Fruit fly (Drosophila melanogaster): ENCODE data around the gene Obp8a.

The Obp8a gene

dm6 chrX:9232199-9232598 is 17.5 kb downstream of the Obp8a start, which contains the start of gene CG12121 (continued):
- TF ChIP-seq CG17328 (GFP tag; IDR thresholded peaks at IDR 0.05) (no peak), Ets97D (GFP tag; optimal IDR thresholded peaks at IDR 0.05) (peak; percentile 49), Hand (GFP tag; optimal IDR thresholded peaks at IDR 0.05) (no peak), pum (GFP tag; optimal IDR thresholded peaks at IDR 0.05) (no peak), CG3847 (GFP tag; IDR thresholded peaks at IDR 0.05) (no peak), Asciz (GFP tag; optimal IDR thresholded peaks at IDR 0.05) (no peak), aop (GFP tag; IDR thresholded peaks at IDR 0.05) (no peak), Six4 (GFP tag; optimal IDR thresholded peaks at IDR 0.05) (no peak), Sry-δ (GFP tag; optimal IDR thresholded peaks at IDR 0.05) (peak; percentile 68), trem (tag; optimal IDR thresholded peaks at IDR 0.05) (peak; percentile 31), CG12104 (GFP tag; optimal IDR thresholded peaks at IDR 0.05) (no peak), Ptx1 (GFP tag; IDR thresholded peaks at IDR 0.05) (no peak), CG12391 (tag; optimal IDR thresholded peaks at IDR 0.05) (no peak), Ada2b (GFP tag; IDR thresholded peaks at IDR 0.05) (no peak), unc-4 (GFP tag; IDR thresholded peaks at IDR 0.05; ENCODE audit: partially characterized antibody) (peak; percentile 63), wor (GFP tag; IDR thresholded peaks at IDR 0.05) (no peak), cas (GFP tag; IDR thresholded peaks at IDR 0.05) (no peak), jigr1 (GFP tag; IDR thresholded peaks at IDR 0.05) (no peak), CG2712 (tag; optimal IDR thresholded peaks at IDR 0.05) (no peak), CG12071 (GFP tag; optimal IDR thresholded peaks at IDR 0.05) (no peak), Sry-β (GFP tag; optimal IDR thresholded peaks at IDR 0.05) (peak; percentile 52), repo (GFP tag; optimal IDR thresholded peaks at IDR 0.05) (no peak), kni (GFP tag; optimal IDR thresholded peaks at IDR 0.05) (no peak), cad (GFP tag; optimal IDR thresholded peaks at IDR 0.05) (no peak), Hmx (GFP tag; optimal IDR thresholded peaks at IDR 0.05) (no peak), sqz (GFP tag; optimal IDR thresholded peaks at IDR 0.05) (no peak), grau (tag; optimal IDR thresholded peaks at IDR 0.05) (no peak), CG7357 (GFP tag; IDR thresholded peaks at IDR 0.05) (no peak), mld (GFP tag; IDR thresholded peaks at IDR 0.05; ENCODE audit: partially characterized antibody) (peak; percentile 57; the same call in 1 of the 3 replicates), tx (GFP tag; optimal IDR thresholded peaks at IDR 0.05) (no peak), Tbp (GFP tag; optimal IDR thresholded peaks at IDR 0.05) (no peak), sr (GFP tag; IDR thresholded peaks at IDR 0.05) (no peak), sima (GFP tag; optimal IDR thresholded peaks at IDR 0.05) (no peak), CG10209 (GFP tag; optimal IDR thresholded peaks at IDR 0.05) (no peak), ash1 (GFP tag; optimal IDR thresholded peaks at IDR 0.05) (no peak), Nf-YB (GFP tag; optimal IDR thresholded peaks at IDR 0.05) (no peak), gsb (GFP tag; IDR thresholded peaks at IDR 0.05) (no peak), fd3F (GFP tag; optimal IDR thresholded peaks at IDR 0.05) (no peak), CG14014 (GFP tag; IDR thresholded peaks at IDR 0.05) (no peak), cg (GFP tag; optimal IDR thresholded peaks at IDR 0.05) (no peak), CG17385 (GFP tag; optimal IDR thresholded peaks at IDR 0.05) (no peak), stwl (tag; optimal IDR thresholded peaks at IDR 0.05) (peak; percentile 53), CG12155 (GFP tag; optimal IDR thresholded peaks at IDR 0.05) (no peak), toy (GFP tag; IDR thresholded peaks at IDR 0.05) (no peak), p53 (GFP tag; optimal IDR thresholded peaks at IDR 0.05) (no peak), CG2889 (GFP tag; IDR thresholded peaks at IDR 0.05) (no peak), lab (GFP tag; optimal IDR thresholded peaks at IDR 0.05) (no peak), disco-r (GFP tag; optimal IDR thresholded peaks at IDR 0.05) (no peak), CG15601 (tag; optimal IDR thresholded peaks at IDR 0.05) (no peak), Gsc (GFP tag; IDR thresholded peaks at IDR 0.05) (no peak), emc (GFP tag; optimal IDR thresholded peaks at IDR 0.05) (no peak), HLH3B (GFP tag; IDR thresholded peaks at IDR 0.05) (no peak), Hey (tag; optimal IDR thresholded peaks at IDR 0.05) (no peak)

Measured in whole organism, embryonic.